Worm (Caenorhabditis elegans) whole organism, L1 larva: Measurements from ENCODE around the gene irld-27.

Experiments
- ama-1 ChIP-seq: fragments of 150-350 bp; optimal IDR thresholded peaks from 2 replicates; lab custom pipeline; 2014
- ceh-88 ChIP-seq: fragments of 200-800 bp; sonication (Bioruptor generic); IDR thresholded peaks from 2 replicates; pipeline ENCODE4 v1.3.6; 2022; ENCODE audit warnings: missing genetic modification characterization, missing compliant biosample characterization
- elt-2 ChIP-seq: sonication (generic microtip); optimal IDR thresholded peaks from 2 replicates; lab custom pipeline; 2016; ENCODE audit warnings: missing genetic modification characterization, mild to moderate bottlenecking, inconsistent platforms, missing compliant biosample characterization, missing genetic modification reagents
- fkh-8 ChIP-seq: sonication (generic microtip); optimal IDR thresholded peaks from 2 replicates; lab custom pipeline; 2016; ENCODE audit warnings: mild to moderate bottlenecking, missing genetic modification characterization, missing compliant biosample characterization
- hlh-4 ChIP-seq: sonication (generic microtip); optimal IDR thresholded peaks from 2 replicates; lab custom pipeline; 2016; ENCODE audit warnings: mild to moderate bottlenecking, missing genetic modification characterization, missing compliant biosample characterization
- lin-39 ChIP-seq: fragments of 150-350 bp; optimal IDR thresholded peaks from 2 replicates; lab custom pipeline; 2014; ENCODE audit warnings: missing biosample characterization, missing genetic modification reagents, missing genetic modification characterization
- mep-1 ChIP-seq: fragments of 150-350 bp; optimal IDR thresholded peaks from 2 replicates; lab custom pipeline; 2014; ENCODE audit warnings: missing biosample characterization, missing genetic modification characterization
- nhr-76 ChIP-seq: sonication (generic microtip); optimal IDR thresholded peaks from 2 replicates; lab custom pipeline; 2017; ENCODE audit warnings: missing biosample characterization, missing genetic modification characterization
- nhr-85 ChIP-seq: sonication (generic microtip); peaks from one replicate; lab custom pipeline; 2016; ENCODE audit warnings: missing genetic modification characterization, inconsistent platforms, missing compliant biosample characterization
- pqm-1 ChIP-seq: sonication (generic microtip); optimal IDR thresholded peaks from 3 replicates; lab custom pipeline; 2017; ENCODE audit warnings: missing biosample characterization, missing genetic modification characterization
- snpc-4 ChIP-seq: fragments of 150-350 bp; optimal IDR thresholded peaks from 2 replicates; lab custom pipeline; 2014; ENCODE audit warnings: missing biosample characterization, missing genetic modification characterization
- unc-30 ChIP-seq: sonication (generic microtip); optimal IDR thresholded peaks from 2 replicates; lab custom pipeline; 2017; ENCODE audit warnings: missing biosample characterization, missing genetic modification characterization
- unc-62 ChIP-seq: fragments of 150-350 bp; optimal IDR thresholded peaks from 2 replicates; lab custom pipeline; 2014; ENCODE audit warnings: missing biosample characterization, missing genetic modification reagents, missing genetic modification characterization
- ztf-4 ChIP-seq: fragments of 150-350 bp; optimal IDR thresholded peaks from 2 replicates; lab custom pipeline; 2014; ENCODE audit warnings: missing biosample characterization, missing genetic modification characterization

ce11 chrII:3378275-3378674 is 46.1 kb downstream of the irld-27 start, which contains the start of gene Y49F6C.2:
- TF ChIP-seq mep-1, result no peak
- TF ChIP-seq nhr-76 (tag; lab: Kevin White, UChicago), result no peak
- TF ChIP-seq unc-30 (tag; lab: Kevin White, UChicago), result no peak
- no peak for TF ChIP-seq nhr-85 (tag; lab: Kevin White, UChicago)
- TF ChIP-seq lin-39 (tag; lab: Kevin White, UChicago), result no peak
- no peak for TF ChIP-seq fkh-8 (tag; lab: Kevin White, UChicago)
- TF ChIP-seq hlh-4 (tag; lab: Kevin White, UChicago), result no peak
- no peak for TF ChIP-seq pqm-1 (tag; lab: Kevin White, UChicago)
- no peak for TF ChIP-seq unc-62 (GFP tag; lab: Kevin White, UChicago)
- TF ChIP-seq ama-1 (lab: Kevin White, UChicago), result no peak
- TF ChIP-seq ceh-88 (GFP tag; lab: Robert Waterston, UW), result no peak
- TF ChIP-seq elt-2 (tag; lab: Kevin White, UChicago), result no peak
- no peak for TF ChIP-seq ztf-4
- no peak for TF ChIP-seq snpc-4 (tag; lab: Kevin White, UChicago)
